Fruit fly (Drosophila melanogaster) whole organism, adult: ENCODE measurements around the gene CG17782.

Source experiments
- CG12768 ChIP-seq: fragments of 200-800 bp; sonication (Bioruptor generic); optimal IDR thresholded peaks from 2 replicates; lab custom pipeline; 2017; ENCODE audit warnings: missing biosample characterization, missing genetic modification characterization, mild to moderate bottlenecking, moderate library complexity, missing genetic modification reagents
- CG1620 ChIP-seq: fragments of 200-800 bp; sonication (Bioruptor generic); optimal IDR thresholded peaks from 2 replicates; lab custom pipeline; 2016; ENCODE audit warnings: missing biosample characterization, missing genetic modification characterization
- CG33017 ChIP-seq: fragments of 200-800 bp; sonication (Bioruptor generic); optimal IDR thresholded peaks from 2 replicates; lab custom pipeline; 2018; ENCODE audit warnings: missing biosample characterization, mild to moderate bottlenecking, missing genetic modification characterization, moderate library complexity
- CG7101 ChIP-seq: fragments of 200-800 bp; sonication (Bioruptor generic); optimal IDR thresholded peaks from 2 replicates; lab custom pipeline; 2018; ENCODE audit warnings: missing biosample characterization, mild to moderate bottlenecking, missing genetic modification characterization, moderate library complexity
- Clk ChIP-seq: fragments of 200-800 bp; sonication (Bioruptor generic); optimal IDR thresholded peaks from 2 replicates; lab custom pipeline; 2017; ENCODE audit warnings: missing biosample characterization, missing genetic modification characterization
- Crg-1 ChIP-seq: fragments of 200-800 bp; sonication (Bioruptor generic); optimal IDR thresholded peaks from 2 replicates; lab custom pipeline; 2016; ENCODE audit warnings: missing biosample characterization, missing genetic modification characterization
- cic ChIP-seq: fragments of 200-800 bp; sonication (Bioruptor generic); optimal IDR thresholded peaks from 2 replicates; lab custom pipeline; 2017; ENCODE audit warnings: missing biosample characterization, mild to moderate bottlenecking, missing genetic modification characterization, moderate library complexity
- pad ChIP-seq: fragments of 200-800 bp; sonication (Bioruptor generic); optimal IDR thresholded peaks from 3 replicates; lab custom pipeline; 2017; ENCODE audit warnings: missing biosample characterization, missing genetic modification characterization, mild to moderate bottlenecking, moderate library complexity, missing genetic modification reagents

DNA sequence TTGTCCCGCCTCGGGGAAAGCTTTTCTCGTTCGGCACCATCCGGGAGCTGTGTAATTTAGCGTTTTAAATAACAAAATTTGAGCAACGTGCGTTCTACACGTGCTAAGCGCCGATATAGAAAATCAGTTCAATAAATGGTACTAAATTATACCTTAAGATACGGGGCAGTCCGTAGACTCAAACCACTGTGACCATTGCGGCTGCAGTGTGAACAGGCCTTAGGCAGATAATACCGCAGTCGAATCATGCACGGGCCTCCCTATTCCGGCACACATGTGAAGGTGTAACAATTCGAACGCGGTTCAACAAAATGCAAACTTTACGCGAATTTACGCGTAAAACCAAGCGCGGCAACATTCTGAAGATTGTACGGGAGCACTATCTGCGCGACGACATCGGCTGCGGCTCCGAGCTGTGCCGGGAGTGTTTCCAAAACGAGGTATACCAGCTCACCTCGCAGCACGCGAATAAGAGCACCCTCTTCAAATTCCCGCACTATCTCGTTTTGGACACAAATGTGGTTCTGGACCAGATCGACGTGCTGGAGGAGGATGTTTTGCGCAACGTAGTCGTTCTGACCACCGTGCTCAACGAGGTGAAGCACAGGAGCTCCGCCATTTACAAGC, 39.3 kb downstream of the CG17782 start, which contains the start of the genes Rrp5 and Dis3:
- no peak for TF ChIP-seq CG7101 (tag; lab: Kevin White, UChicago)
- peak; percentile 20 for TF ChIP-seq CG1620 (GFP tag; lab: Kevin White, UChicago)
- no peak for TF ChIP-seq Clk (GFP tag; lab: Kevin White, UChicago)
- peak; percentile 11 for TF ChIP-seq pad (GFP tag; lab: Kevin White, UChicago)
- TF ChIP-seq cic, result peak; percentile 30
- no peak for TF ChIP-seq CG12768 (GFP tag; lab: Kevin White, UChicago)
- no peak for TF ChIP-seq CG33017 (tag; lab: Kevin White, UChicago)
- TF ChIP-seq Crg-1 (GFP tag; lab: Kevin White, UChicago), result no peak
